Fruit fly (Drosophila melanogaster) whole organism, embryonic: ENCODE results near the gene Doc1.

Experiments
- CG10654 ChIP-seq: fragments of 200-800 bp; sonication (Bioruptor generic); optimal IDR thresholded peaks from 2 replicates; lab custom pipeline; 2016; ENCODE audit warnings: missing biosample characterization, missing genetic modification characterization
- CG11560 ChIP-seq: fragments of 200-800 bp; sonication (Bioruptor generic); IDR thresholded peaks from 3 replicates; pipeline ENCODE4 v1.3.6; 2022; ENCODE audit warnings: missing biosample characterization, missing genetic modification characterization
- CG13624 ChIP-seq: fragments of 200-800 bp; sonication (Bioruptor generic); optimal IDR thresholded peaks from 2 replicates; lab custom pipeline; 2016; ENCODE audit warnings: missing biosample characterization, missing genetic modification characterization
- CG17359 ChIP-seq: fragments of 200-800 bp; sonication (Bioruptor generic); optimal IDR thresholded peaks from 3 replicates; lab custom pipeline; 2018; ENCODE audit warnings: missing biosample characterization, mild to moderate bottlenecking, missing genetic modification characterization, moderate library complexity
- CG17361 ChIP-seq: fragments of 200-800 bp; sonication (Bioruptor generic); IDR thresholded peaks from 3 replicates; pipeline ENCODE4 v1.3.6; 2022; ENCODE audit warnings: missing biosample characterization, missing genetic modification characterization
- CG17612 ChIP-seq: fragments of 200-800 bp; sonication (Bioruptor generic); IDR thresholded peaks from 2 replicates; pipeline ENCODE4 v1.3.6; 2022; ENCODE audit warnings: missing biosample characterization, missing genetic modification characterization
- CG33213 ChIP-seq: fragments of 200-800 bp; sonication (Bioruptor generic); optimal IDR thresholded peaks from 3 replicates; lab custom pipeline; 2016; ENCODE audit warnings: missing biosample characterization, missing genetic modification characterization
- CG6254 ChIP-seq: fragments of 200-800 bp; sonication (Bioruptor generic); optimal IDR thresholded peaks from 3 replicates; lab custom pipeline; 2017; ENCODE audit warnings: mild to moderate bottlenecking, missing biosample characterization, missing genetic modification reagents, missing genetic modification characterization
- CG6654 ChIP-seq: fragments of 200-800 bp; sonication (Bioruptor generic); optimal IDR thresholded peaks from 2 replicates; lab custom pipeline; 2017; ENCODE audit warnings: missing biosample characterization, mild to moderate bottlenecking, missing genetic modification characterization
- CG7271 ChIP-seq: fragments of 200-800 bp; sonication (Bioruptor generic); optimal IDR thresholded peaks from 2 replicates; lab custom pipeline; 2018; ENCODE audit warnings: missing biosample characterization, mild to moderate bottlenecking, missing genetic modification characterization, moderate library complexity
- CG7357 ChIP-seq: fragments of 200-800 bp; sonication (Bioruptor generic); IDR thresholded peaks from 3 replicates; pipeline ENCODE4 v1.3.6; 2022; ENCODE audit warnings: missing biosample characterization, missing genetic modification characterization
- CG7839 ChIP-seq: fragments of 200-800 bp; sonication (Bioruptor generic); optimal IDR thresholded peaks from 3 replicates; lab custom pipeline; 2018; ENCODE audit warnings: missing biosample characterization, mild to moderate bottlenecking, missing genetic modification characterization, moderate library complexity
- CG7963 ChIP-seq: fragments of 200-800 bp; sonication (Bioruptor generic); IDR thresholded peaks from 3 replicates; pipeline ENCODE4 v1.3.6; 2022; ENCODE audit warnings: missing biosample characterization, missing genetic modification characterization; ENCODE audit not compliant: partially characterized antibody
- CG8765 ChIP-seq: fragments of 200-800 bp; sonication (Bioruptor generic); IDR thresholded peaks from 2 replicates; pipeline ENCODE4 v1.3.6; 2022; ENCODE audit warnings: missing biosample characterization, missing genetic modification characterization
- CTCF ChIP-seq: fragments of 200-800 bp; sonication (Bioruptor generic); optimal IDR thresholded peaks from 2 replicates; lab custom pipeline; 2017; ENCODE audit warnings: missing biosample characterization, mild to moderate bottlenecking, missing genetic modification characterization, moderate library complexity
- Dek ChIP-seq: fragments of 200-800 bp; sonication (Bioruptor generic); optimal IDR thresholded peaks from 3 replicates; lab custom pipeline; 2019; ENCODE audit warnings: missing biosample characterization, mild to moderate bottlenecking, missing genetic modification characterization, moderate library complexity
- Dll ChIP-seq: fragments of 200-800 bp; sonication (Bioruptor generic); IDR thresholded peaks from 4 replicates; pipeline ENCODE4 v1.3.6; 2022; ENCODE audit warnings: missing biosample characterization, missing genetic modification characterization; ENCODE audit not compliant: partially characterized antibody
- Doc3 ChIP-seq: fragments of 200-800 bp; sonication (Bioruptor generic); IDR thresholded peaks from 3 replicates; pipeline ENCODE4 v1.3.6; 2022; ENCODE audit warnings: missing biosample characterization, missing genetic modification characterization; ENCODE audit not compliant: partially characterized antibody
- Dp ChIP-seq: fragments of 200-800 bp; sonication (Bioruptor generic); optimal IDR thresholded peaks from 2 replicates; lab custom pipeline; 2018; ENCODE audit warnings: missing biosample characterization, mild to moderate bottlenecking, missing genetic modification characterization, moderate library complexity
- E2f2 ChIP-seq: fragments of 200-800 bp; sonication (Bioruptor generic); IDR thresholded peaks from 2 replicates; pipeline ENCODE4 v1.3.6; 2022; ENCODE audit warnings: missing biosample characterization, missing genetic modification characterization
- Fer1 ChIP-seq: fragments of 200-800 bp; sonication (Bioruptor generic); optimal IDR thresholded peaks from 2 replicates; lab custom pipeline; 2017; ENCODE audit warnings: missing biosample characterization, mild to moderate bottlenecking, missing genetic modification characterization
- Fer3 ChIP-seq: fragments of 200-800 bp; sonication (Bioruptor generic); optimal IDR thresholded peaks from 2 replicates; lab custom pipeline; 2018; ENCODE audit warnings: missing biosample characterization, mild to moderate bottlenecking, missing genetic modification characterization, moderate library complexity
- GATAe ChIP-seq: fragments of 200-800 bp; sonication (Bioruptor generic); conservative IDR thresholded peaks from 2 replicates; pipeline ENCODE4 v1.3.6; 2022; ENCODE audit warnings: missing biosample characterization, missing genetic modification characterization
- H2.0 ChIP-seq: fragments of 200-800 bp; sonication (Bioruptor generic); IDR thresholded peaks from 2 replicates; pipeline ENCODE4 v1.3.6; 2022; ENCODE audit warnings: missing biosample characterization, missing genetic modification characterization
- Hand ChIP-seq: fragments of 200-800 bp; sonication (Bioruptor generic); optimal IDR thresholded peaks from 2 replicates; lab custom pipeline; 2017; ENCODE audit warnings: mild to moderate bottlenecking, missing biosample characterization, missing genetic modification reagents, missing genetic modification characterization
- Hr51 ChIP-seq, 2 experiments: fragments of 200-800 bp; sonication (Bioruptor generic); optimal IDR thresholded peaks; 2 replicates in 1 of 2; 3 replicates in 1 of 2; lab custom pipeline; 2016 to 2018; ENCODE audit warnings: missing biosample characterization in 2 of 2, missing genetic modification characterization in 2 of 2, mild to moderate bottlenecking in 1 of 2, moderate library complexity in 1 of 2
- MESR4 ChIP-seq: fragments of 200-800 bp; sonication (Bioruptor generic); optimal IDR thresholded peaks from 2 replicates; lab custom pipeline; 2018; ENCODE audit warnings: missing biosample characterization, mild to moderate bottlenecking, missing genetic modification characterization, moderate library complexity
- Med ChIP-seq: fragments of 200-800 bp; sonication (Bioruptor generic); peaks from one replicate; lab custom pipeline; 2016; ENCODE audit warnings: missing biosample characterization, missing genetic modification characterization, mild to moderate bottlenecking, inconsistent platforms, moderate library complexity
- NK7.1 ChIP-seq: fragments of 200-800 bp; sonication (Bioruptor generic); optimal IDR thresholded peaks from 3 replicates; lab custom pipeline; 2016; ENCODE audit warnings: missing biosample characterization, missing genetic modification characterization
- Pdp1 ChIP-seq, 2 experiments: fragments of 200-800 bp; sonication (Bioruptor generic); optimal IDR thresholded peaks; 3 replicates each; lab custom pipeline; 2016; ENCODE audit warnings: missing biosample characterization in 2 of 2, missing genetic modification characterization in 2 of 2, mild to moderate bottlenecking in 1 of 2, moderate library complexity in 1 of 2
- Ptx1 ChIP-seq: fragments of 200-800 bp; sonication (Bioruptor generic); IDR thresholded peaks from 2 replicates; pipeline ENCODE4 v1.3.6; 2022; ENCODE audit warnings: missing biosample characterization, missing genetic modification characterization
- bigmax ChIP-seq: fragments of 200-800 bp; sonication (Bioruptor generic); optimal IDR thresholded peaks from 2 replicates; lab custom pipeline; 2018; ENCODE audit warnings: missing biosample characterization, mild to moderate bottlenecking, missing genetic modification characterization
- cad ChIP-seq: fragments of >200 bp; optimal IDR thresholded peaks from 2 replicates; lab custom pipeline; 2017; ENCODE audit warnings: missing biosample characterization, missing genetic modification characterization
- chinmo ChIP-seq: fragments of 200-800 bp; sonication (Bioruptor generic); IDR thresholded peaks from 4 replicates; pipeline ENCODE4 v1.3.6; 2022; ENCODE audit warnings: missing biosample characterization, missing genetic modification characterization; ENCODE audit not compliant: partially characterized antibody
- da ChIP-seq: fragments of 200-800 bp; sonication (Bioruptor generic); optimal IDR thresholded peaks from 2 replicates; lab custom pipeline; 2016; ENCODE audit warnings: missing biosample characterization, missing genetic modification characterization
- dysf ChIP-seq: fragments of 200-800 bp; sonication (Bioruptor generic); IDR thresholded peaks from 3 replicates; pipeline ENCODE4 v1.3.6; 2022; ENCODE audit warnings: missing biosample characterization, missing genetic modification characterization
- exex ChIP-seq: fragments of 200-800 bp; sonication (Bioruptor generic); optimal IDR thresholded peaks from 4 replicates; lab custom pipeline; 2018; ENCODE audit warnings: missing biosample characterization, mild to moderate bottlenecking, missing genetic modification characterization, moderate library complexity
- h ChIP-seq: fragments of >200 bp; optimal IDR thresholded peaks from 2 replicates; lab custom pipeline; 2017
- lab ChIP-seq: fragments of 200-800 bp; sonication (Bioruptor generic); optimal IDR thresholded peaks from 3 replicates; lab custom pipeline; 2017; ENCODE audit warnings: missing biosample characterization, missing genetic modification characterization, mild to moderate bottlenecking, moderate library complexity, missing genetic modification reagents
- lov ChIP-seq, 2 experiments: fragments of 200-800 bp in 1 of 2; fragments of >200 bp in 1 of 2; sonication (Bioruptor generic) in 1 of 2; IDR thresholded peaks in 1 of 2; optimal IDR thresholded peaks in 1 of 2; 2 replicates in 1 of 2; 3 replicates in 1 of 2; pipeline versions ENCODE4 v1.3.6 to Lab custom; 2017 to 2022; ENCODE audit warnings: missing biosample characterization in 1 of 2, missing genetic modification characterization in 1 of 2
- nmo ChIP-seq: fragments of 200-800 bp; sonication (Bioruptor generic); optimal IDR thresholded peaks from 2 replicates; lab custom pipeline; 2018; ENCODE audit warnings: missing biosample characterization, mild to moderate bottlenecking, missing genetic modification characterization, moderate library complexity
- onecut ChIP-seq: fragments of 200-800 bp; sonication (Bioruptor generic); IDR thresholded peaks from 2 replicates; pipeline ENCODE4 v1.3.6; 2022; ENCODE audit warnings: missing biosample characterization, missing genetic modification characterization
- sens ChIP-seq: fragments of 200-800 bp; sonication (Bioruptor generic); peaks from one replicate; lab custom pipeline; 2016; ENCODE audit warnings: missing biosample characterization, missing genetic modification characterization
- sug ChIP-seq: fragments of 200-800 bp; optimal IDR thresholded peaks from 2 replicates; lab custom pipeline; 2019; ENCODE audit warnings: missing biosample characterization, mild to moderate bottlenecking, missing genetic modification characterization, moderate library complexity
- tap ChIP-seq: fragments of 200-800 bp; optimal IDR thresholded peaks from 3 replicates; lab custom pipeline; 2019; ENCODE audit warnings: missing biosample characterization, mild to moderate bottlenecking, missing genetic modification characterization, moderate library complexity
- tup ChIP-seq: fragments of 200-800 bp; sonication (Bioruptor generic); optimal IDR thresholded peaks from 2 replicates; lab custom pipeline; 2016; ENCODE audit warnings: missing biosample characterization, mild to moderate bottlenecking, missing genetic modification characterization, moderate library complexity
- twi ChIP-seq: fragments of 200-800 bp; optimal IDR thresholded peaks from 2 replicates; lab custom pipeline; 2019; ENCODE audit warnings: missing biosample characterization, mild to moderate bottlenecking, missing genetic modification characterization, moderate library complexity
- unpg ChIP-seq: fragments of 200-800 bp; sonication (Bioruptor generic); optimal IDR thresholded peaks from 3 replicates; lab custom pipeline; 2018; ENCODE audit warnings: missing biosample characterization, mild to moderate bottlenecking, missing genetic modification characterization, moderate library complexity

The Doc1 gene

DNA sequence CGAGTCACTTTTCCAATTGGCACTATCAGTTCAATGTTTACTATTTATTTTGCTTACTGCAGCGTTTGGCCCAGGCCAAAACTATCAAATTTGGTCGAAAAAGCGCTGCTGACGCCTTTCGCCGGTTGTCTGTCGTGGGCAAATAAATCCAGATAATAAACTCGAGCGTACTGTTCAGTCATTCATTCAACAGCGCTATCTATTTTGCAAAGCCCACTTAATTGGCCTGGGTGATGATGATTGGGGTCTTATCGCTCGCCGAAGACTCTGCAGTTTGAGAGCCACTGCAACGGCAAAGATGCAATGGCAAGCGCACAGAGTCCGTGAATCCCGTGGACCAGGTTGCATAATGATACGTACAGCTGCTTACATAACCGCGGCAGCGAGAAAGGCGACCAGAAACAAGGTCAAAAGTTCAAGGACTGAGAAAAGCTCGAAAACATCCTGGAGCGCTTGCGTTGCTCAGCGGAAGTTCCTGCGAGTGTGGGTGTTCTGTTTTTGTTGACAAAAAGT is 25.4 kb downstream of the Doc1 start:
- 0 out of 4 replicates have a peak, but pooled peaks have one; percentile 33 for TF ChIP-seq chinmo (GFP tag; lab: Robert Waterston, UW)
- TF ChIP-seq Med (GFP tag; lab: Kevin White, UChicago), result peak; percentile 19
- TF ChIP-seq cad (GFP tag; lab: Kevin White, UChicago), result peak; percentile 22
- peak; percentile 34 for TF ChIP-seq lab (GFP tag; lab: Kevin White, UChicago)
- TF ChIP-seq CG17612 (GFP tag; lab: Robert Waterston, UW), result no peak
- TF ChIP-seq tup (GFP tag; lab: Kevin White, UChicago), result no peak
- peak; percentile 90 for TF ChIP-seq CG6654 (GFP tag; lab: Kevin White, UChicago)
- TF ChIP-seq exex, result peak; percentile 33
- TF ChIP-seq CG7357, result no peak
- peak in 1 of 2 experiments; percentile 91 for TF ChIP-seq Pdp1 (GFP tag; optimal IDR thresholded peaks at IDR 0.05; lab: Kevin White, UChicago)
- no peak for TF ChIP-seq Hr51 (GFP tag; optimal IDR thresholded peaks at IDR 0.05; lab: Kevin White, UChicago)

DNA sequence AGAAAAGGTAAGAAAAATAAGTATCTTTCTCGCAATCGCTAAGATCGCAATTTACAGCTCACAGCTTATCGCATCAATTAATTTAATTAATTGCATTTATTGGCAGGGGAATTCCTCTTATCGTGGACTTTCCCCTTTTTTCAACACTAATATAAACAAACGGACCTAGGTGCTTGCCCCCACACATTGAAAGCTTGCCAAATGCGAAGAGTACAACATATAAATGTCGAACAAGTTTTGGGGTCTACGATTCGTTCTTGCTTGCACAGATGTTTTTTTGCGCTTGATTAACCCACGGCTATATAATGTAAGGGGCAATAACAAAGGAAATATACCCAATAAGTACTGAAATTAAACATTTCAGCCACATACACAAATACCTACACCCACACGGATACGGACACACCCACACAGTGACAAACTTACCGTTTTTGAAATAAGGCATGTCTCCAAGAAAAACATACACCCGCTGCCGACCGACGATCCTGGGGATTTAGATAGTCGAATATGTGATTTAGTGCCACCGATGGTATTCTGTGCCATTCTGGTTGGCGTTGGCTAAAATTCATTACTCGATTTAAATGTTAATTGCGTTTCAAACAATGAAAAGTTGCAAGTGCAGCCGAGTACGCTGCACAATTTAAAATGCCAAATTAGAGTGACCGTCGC is 31.0 kb downstream of the Doc1 start:
- TF ChIP-seq CG7271 (tag; lab: Kevin White, UChicago), result no peak
- no peak for TF ChIP-seq Dp (GFP tag; lab: Kevin White, UChicago)
- no peak for TF ChIP-seq Dek (tag; lab: Kevin White, UChicago)
- no peak for TF ChIP-seq dysf (GFP tag; lab: Robert Waterston, UW)
- no peak for TF ChIP-seq h
- TF ChIP-seq NK7.1, result no peak
- no peak for TF ChIP-seq lov (optimal IDR thresholded peaks at IDR 0.05; lab: Kevin White, UChicago)
- TF ChIP-seq lov (GFP tag; IDR thresholded peaks at IDR 0.05; lab: Robert Waterston, UW), result no peak
- TF ChIP-seq Hand, result no peak
- no peak for TF ChIP-seq CG13624 (GFP tag; lab: Kevin White, UChicago)
- no peak for TF ChIP-seq GATAe (GFP tag; lab: Robert Waterston, UW)
- TF ChIP-seq unpg (GFP tag; lab: Kevin White, UChicago), result no peak
- no peak for TF ChIP-seq twi (tag; lab: Kevin White, UChicago)
- TF ChIP-seq CG10654 (GFP tag; lab: Kevin White, UChicago), result no peak
- TF ChIP-seq CG11560 (tag; lab: Robert Waterston, UW), result no peak
- no peak for TF ChIP-seq bigmax (GFP tag; lab: Kevin White, UChicago)
- no peak for TF ChIP-seq CG33213 (GFP tag; lab: Kevin White, UChicago)
- no peak for TF ChIP-seq Ptx1
- no peak for TF ChIP-seq Fer3
- TF ChIP-seq da (GFP tag; lab: Kevin White, UChicago), result no peak
- TF ChIP-seq tap, result no peak
- TF ChIP-seq CG7839 (tag; lab: Kevin White, UChicago), result no peak
- no peak for TF ChIP-seq onecut (GFP tag; lab: Robert Waterston, UW)
- TF ChIP-seq CTCF, result no peak
- TF ChIP-seq sug (tag; lab: Kevin White, UChicago), result peak; percentile 4
- TF ChIP-seq E2f2 (GFP tag; lab: Robert Waterston, UW), result no peak
- TF ChIP-seq Fer1 (GFP tag; lab: Kevin White, UChicago), result no peak
- no peak for TF ChIP-seq nmo (GFP tag; lab: Kevin White, UChicago)
- TF ChIP-seq sens, result no peak
- no peak for TF ChIP-seq CG17361
- TF ChIP-seq CG17359 (tag; lab: Kevin White, UChicago), result no peak
- TF ChIP-seq CG8765 (GFP tag; lab: Robert Waterston, UW), result no peak
- TF ChIP-seq CG6254 (GFP tag; lab: Kevin White, UChicago), result no peak
- TF ChIP-seq MESR4 (GFP tag; lab: Kevin White, UChicago), result peak; percentile 88
- TF ChIP-seq CG7963 (GFP tag; lab: Robert Waterston, UW), result no peak
- 0 out of 4 replicates have a peak, but pooled peaks have one; percentile 17 for TF ChIP-seq Dll
- TF ChIP-seq H2.0, result no peak
- no peak for TF ChIP-seq Doc3
